Worm (Caenorhabditis elegans) whole organism, young adult: ENCODE results near the gene C37C3.10.
A peak's percentile ranks its signal among the peaks of the same experiment; 100 is the strongest.

Experiments used
- B0019.2 ChIP-seq: fragments of 200-800 bp; sonication (Bioruptor generic); conservative IDR thresholded peaks from 2 replicates; pipeline ENCODE4 v1.3.6; 2022; ENCODE audit warnings: missing genetic modification reagents, missing genetic modification characterization, missing compliant biosample characterization
- B0035.1 ChIP-seq: sonication (generic microtip); optimal IDR thresholded peaks from 2 replicates; lab custom pipeline; 2016; ENCODE audit warnings: missing genetic modification characterization, mild to moderate bottlenecking, missing compliant biosample characterization, missing genotype, missing genetic modification reagents
- B0261.1 ChIP-seq: sonication (generic microtip); optimal IDR thresholded peaks from 2 replicates; lab custom pipeline; 2016; ENCODE audit warnings: mild to moderate bottlenecking, missing genetic modification characterization, moderate library complexity, missing compliant biosample characterization
- F10E7.11 ChIP-seq: sonication (generic microtip); optimal IDR thresholded peaks from 2 replicates; lab custom pipeline; 2017; ENCODE audit warnings: mild to moderate bottlenecking, missing genetic modification characterization, moderate library complexity, missing compliant biosample characterization
- F23B12.7 ChIP-seq: sonication (generic microtip); optimal IDR thresholded peaks from 2 replicates; lab custom pipeline; 2017; ENCODE audit warnings: missing genetic modification characterization, mild to moderate bottlenecking, missing compliant biosample characterization, antibody characterized with exemption, moderate library complexity; ENCODE audit not compliant: insufficient read depth
- F33H1.4 ChIP-seq: fragments of 200-800 bp; sonication (Bioruptor generic); IDR thresholded peaks from 2 replicates; pipeline ENCODE4 v1.3.6; 2022; ENCODE audit warnings: missing genetic modification reagents, missing genetic modification characterization, missing compliant biosample characterization
- F37B4.10 ChIP-seq: fragments of 200-800 bp; sonication (Bioruptor generic); IDR thresholded peaks from 2 replicates; pipeline ENCODE4 v1.3.6; 2022; ENCODE audit warnings: missing genetic modification characterization, missing compliant biosample characterization
- F49E8.2 ChIP-seq: sonication (generic microtip); optimal IDR thresholded peaks from 3 replicates; lab custom pipeline; 2017; ENCODE audit warnings: missing genetic modification characterization, mild to moderate bottlenecking, missing compliant biosample characterization, antibody characterized with exemption, moderate library complexity; ENCODE audit not compliant: insufficient read depth
- F55B11.4 ChIP-seq: sonication (generic microtip); optimal IDR thresholded peaks from 2 replicates; lab custom pipeline; 2016; ENCODE audit warnings: missing compliant biosample characterization, missing genetic modification characterization, borderline replicate concordance; ENCODE audit not compliant: insufficient read depth
- F57C9.4 ChIP-seq: sonication (generic microtip); optimal IDR thresholded peaks from 2 replicates; lab custom pipeline; 2017; ENCODE audit warnings: mild to moderate bottlenecking, missing genetic modification characterization, missing compliant biosample characterization
- K11D2.4 ChIP-seq: fragments of 200-800 bp; sonication (Bioruptor generic); IDR thresholded peaks from 2 replicates; pipeline ENCODE4 v1.3.6; 2022; ENCODE audit warnings: missing genetic modification reagents, missing genetic modification characterization, missing compliant biosample characterization
- T07F8.4 ChIP-seq: sonication (generic microtip); optimal IDR thresholded peaks from 2 replicates; lab custom pipeline; 2016; ENCODE audit warnings: mild to moderate bottlenecking, missing genetic modification characterization, moderate library complexity, missing compliant biosample characterization
- Y67H2A.10 ChIP-seq: fragments of 200-800 bp; sonication (Bioruptor generic); conservative IDR thresholded peaks from 2 replicates; pipeline ENCODE4 v1.3.6; 2022; ENCODE audit warnings: missing genetic modification reagents, missing genetic modification characterization, missing compliant biosample characterization
- Y79H2A.3 ChIP-seq: fragments of 200-800 bp; sonication (Bioruptor generic); conservative IDR thresholded peaks from 2 replicates; pipeline ENCODE4 v1.3.6; 2022; ENCODE audit warnings: missing genetic modification reagents, missing genetic modification characterization, missing compliant biosample characterization
- ZK185.1 ChIP-seq: sonication (generic microtip); optimal IDR thresholded peaks from 2 replicates; lab custom pipeline; 2016; ENCODE audit warnings: mild to moderate bottlenecking, missing genetic modification characterization, missing compliant biosample characterization; ENCODE audit not compliant: poor library complexity, severe bottlenecking
- aptf-3 ChIP-seq: fragments of 200-800 bp; sonication (Bioruptor generic); IDR thresholded peaks from 2 replicates; pipeline ENCODE4 v1.3.6; 2022; ENCODE audit warnings: missing genetic modification characterization, missing compliant biosample characterization
- athp-1 ChIP-seq: sonication (generic microtip); optimal IDR thresholded peaks from 2 replicates; lab custom pipeline; 2017; ENCODE audit warnings: mild to moderate bottlenecking, missing genetic modification characterization, missing compliant biosample characterization
- attf-3 ChIP-seq: fragments of 200-800 bp; sonication (Bioruptor generic); conservative IDR thresholded peaks from 2 replicates; pipeline ENCODE4 v1.3.6; 2022; ENCODE audit warnings: missing genetic modification reagents, missing genetic modification characterization, missing compliant biosample characterization
- attf-5 ChIP-seq: fragments of 200-800 bp; sonication (Bioruptor generic); optimal IDR thresholded peaks from 2 replicates; lab custom pipeline; 2018; ENCODE audit warnings: mild to moderate bottlenecking, missing genetic modification characterization, missing compliant biosample characterization
- bed-2 ChIP-seq: fragments of 200-800 bp; sonication (Bioruptor generic); IDR thresholded peaks from 2 replicates; pipeline ENCODE4 v1.3.6; 2022; ENCODE audit warnings: missing genetic modification reagents, missing genetic modification characterization, missing compliant biosample characterization
- ceh-40 ChIP-seq: fragments of 200-800 bp; sonication (Bioruptor generic); IDR thresholded peaks from 2 replicates; pipeline ENCODE4 v1.3.6; 2022; ENCODE audit warnings: missing genetic modification characterization, missing compliant biosample characterization
- chd-7 ChIP-seq: sonication (generic microtip); optimal IDR thresholded peaks from 2 replicates; lab custom pipeline; 2016; ENCODE audit warnings: mild to moderate bottlenecking, missing genetic modification characterization, moderate library complexity, missing compliant biosample characterization
- dox-1 ChIP-seq: fragments of 200-800 bp; sonication (Bioruptor generic); IDR thresholded peaks from 2 replicates; pipeline ENCODE4 v1.3.6; 2022; ENCODE audit warnings: missing genetic modification reagents, missing genetic modification characterization, missing compliant biosample characterization
- egl-18 ChIP-seq: fragments of 200-800 bp; sonication (Bioruptor generic); IDR thresholded peaks from 2 replicates; pipeline ENCODE4 v1.3.6; 2022; ENCODE audit warnings: missing genetic modification reagents, missing genetic modification characterization, missing compliant biosample characterization
- egrh-3 ChIP-seq: fragments of 200-800 bp; sonication (Bioruptor generic); IDR thresholded peaks from 2 replicates; pipeline ENCODE4 v1.3.6; 2022; ENCODE audit warnings: missing genetic modification reagents, missing genetic modification characterization, missing compliant biosample characterization
- ekl-4 ChIP-seq: fragments of 200-800 bp; sonication (Bioruptor generic); IDR thresholded peaks from 2 replicates; pipeline ENCODE4 v1.3.6; 2022; ENCODE audit warnings: missing genetic modification reagents, missing genetic modification characterization, missing compliant biosample characterization
- ets-4 ChIP-seq: fragments of 200-800 bp; sonication (Bioruptor generic); optimal IDR thresholded peaks from 2 replicates; lab custom pipeline; 2018; ENCODE audit warnings: mild to moderate bottlenecking, missing genetic modification characterization, missing compliant biosample characterization
- him-1 ChIP-seq: sonication (generic microtip); optimal IDR thresholded peaks from 2 replicates; lab custom pipeline; 2016; ENCODE audit warnings: missing genotype, missing genetic modification reagents, missing genetic modification characterization, missing compliant biosample characterization
- hlh-26 ChIP-seq: fragments of 200-800 bp; sonication (Bioruptor generic); conservative IDR thresholded peaks from 2 replicates; pipeline ENCODE4 v1.3.6; 2022; ENCODE audit warnings: missing genetic modification reagents, missing genetic modification characterization, missing compliant biosample characterization
- hsf-1 ChIP-seq: fragments of 200-800 bp; sonication (Bioruptor generic); IDR thresholded peaks from 2 replicates; pipeline ENCODE4 v1.3.6; 2022; ENCODE audit warnings: missing genetic modification reagents, missing genetic modification characterization, missing compliant biosample characterization
- lag-1 ChIP-seq: fragments of 200-800 bp; sonication (Bioruptor generic); IDR thresholded peaks from 2 replicates; pipeline ENCODE4 v1.3.6; 2022; ENCODE audit warnings: missing genetic modification reagents, missing genetic modification characterization, missing compliant biosample characterization
- let-526 ChIP-seq: fragments of 200-800 bp; sonication (Bioruptor generic); IDR thresholded peaks from 2 replicates; pipeline ENCODE4 v1.3.6; 2022; ENCODE audit warnings: missing genetic modification reagents, missing genetic modification characterization, missing compliant biosample characterization
- lin-54 ChIP-seq: fragments of 200-800 bp; sonication (Bioruptor generic); optimal IDR thresholded peaks from 2 replicates; lab custom pipeline; 2018; ENCODE audit warnings: mild to moderate bottlenecking, missing genetic modification characterization, missing compliant biosample characterization
- madf-10 ChIP-seq: sonication (generic microtip); optimal IDR thresholded peaks from 2 replicates; lab custom pipeline; 2016; ENCODE audit warnings: mild to moderate bottlenecking, missing genetic modification characterization, missing compliant biosample characterization
- madf-3 ChIP-seq: fragments of 200-800 bp; sonication (Bioruptor generic); IDR thresholded peaks from 2 replicates; pipeline ENCODE4 v1.3.6; 2022; ENCODE audit warnings: missing genetic modification reagents, missing genetic modification characterization, missing compliant biosample characterization
- madf-6 ChIP-seq: fragments of 200-800 bp; sonication (Bioruptor generic); IDR thresholded peaks from 2 replicates; pipeline ENCODE4 v1.3.6; 2022; ENCODE audit warnings: missing genetic modification reagents, missing genetic modification characterization, missing compliant biosample characterization
- nfya-1 ChIP-seq: sonication (generic microtip); optimal IDR thresholded peaks from 2 replicates; lab custom pipeline; 2017; ENCODE audit warnings: antibody characterized with exemption, missing compliant biosample characterization, missing genetic modification characterization, borderline replicate concordance; ENCODE audit not compliant: insufficient read depth
- nhr-120 ChIP-seq: fragments of 200-800 bp; sonication (Bioruptor generic); IDR thresholded peaks from 2 replicates; pipeline ENCODE4 v1.3.6; 2022; ENCODE audit warnings: missing genetic modification characterization, missing compliant biosample characterization
- nhr-90 ChIP-seq: sonication (generic microtip); optimal IDR thresholded peaks from 2 replicates; lab custom pipeline; 2016; ENCODE audit warnings: missing genotype, mild to moderate bottlenecking, missing genetic modification characterization, missing compliant biosample characterization
- rcor-1 ChIP-seq: fragments of 200-800 bp; sonication (Bioruptor generic); IDR thresholded peaks from 2 replicates; pipeline ENCODE4 v1.3.6; 2022; ENCODE audit warnings: missing genetic modification reagents, missing genetic modification characterization, missing compliant biosample characterization
- rec-8 ChIP-seq, 2 experiments: sonication (generic microtip); optimal IDR thresholded peaks; 2 replicates each; lab custom pipeline; 2016; ENCODE audit warnings: mild to moderate bottlenecking in 2 of 2, missing genetic modification characterization in 2 of 2, missing genetic modification reagents in 2 of 2, missing genotype in 2 of 2, missing biosample characterization in 1 of 2, missing compliant biosample characterization in 1 of 2, moderate library complexity in 1 of 2
- repo-1 ChIP-seq: sonication (generic microtip); optimal IDR thresholded peaks from 2 replicates; lab custom pipeline; 2017; ENCODE audit warnings: mild to moderate bottlenecking, missing genetic modification characterization, missing compliant biosample characterization
- rpc-1 ChIP-seq, 2 experiments: fragments of 150-350 bp in 1 of 2; sonication (generic microtip) in 1 of 2; optimal IDR thresholded peaks; 2 replicates each; lab custom pipeline; 2014 to 2018; ENCODE audit warnings: missing biosample characterization in 1 of 2, missing genetic modification characterization in 1 of 2, missing genetic modification reagents in 1 of 2, missing genotype in 1 of 2
- sea-2 ChIP-seq: fragments of 200-800 bp; sonication (Bioruptor generic); IDR thresholded peaks from 2 replicates; pipeline ENCODE4 v1.3.6; 2022; ENCODE audit warnings: missing genetic modification characterization, missing compliant biosample characterization
- somi-1 ChIP-seq: fragments of 200-800 bp; sonication (Bioruptor generic); optimal IDR thresholded peaks from 2 replicates; lab custom pipeline; 2018; ENCODE audit warnings: mild to moderate bottlenecking, missing genetic modification characterization, missing compliant biosample characterization
- zim-3 ChIP-seq: sonication (generic microtip); optimal IDR thresholded peaks from 2 replicates; lab custom pipeline; 2017; ENCODE audit warnings: mild to moderate bottlenecking, missing genetic modification characterization, moderate library complexity, missing compliant biosample characterization
- ztf-22 ChIP-seq: fragments of 200-800 bp; sonication (Bioruptor generic); optimal IDR thresholded peaks from 2 replicates; lab custom pipeline; 2018; ENCODE audit warnings: mild to moderate bottlenecking, missing genetic modification characterization, moderate library complexity, missing compliant biosample characterization
- ztf-25 ChIP-seq: fragments of 200-800 bp; sonication (Bioruptor generic); IDR thresholded peaks from 2 replicates; pipeline ENCODE4 v1.3.6; 2022; ENCODE audit warnings: missing genetic modification reagents, missing genetic modification characterization, missing compliant biosample characterization

Gene C37C3.10

DNA sequence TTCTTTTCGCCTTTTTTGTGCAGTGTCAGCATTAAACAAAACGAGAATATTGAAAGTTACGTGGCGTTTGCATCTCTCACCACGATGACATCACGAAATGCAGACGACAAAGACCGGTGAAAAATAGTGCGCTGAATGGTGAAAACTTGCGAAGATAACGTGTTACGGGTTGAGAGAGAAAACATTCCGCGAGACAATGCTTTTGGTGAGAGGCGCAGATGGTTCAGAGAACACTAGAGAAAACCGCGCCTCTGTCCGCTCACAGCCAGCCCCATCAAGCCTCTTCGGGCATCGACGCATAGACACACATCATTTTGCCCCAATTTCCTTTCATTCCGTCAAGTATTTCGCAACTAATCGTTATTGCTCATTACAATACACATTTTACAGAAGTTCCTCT, 8.3 kb downstream of the C37C3.10 start, which contains the start of the genes C37C3.9 and C37C3.18 (continued):
- no peak for TF ChIP-seq F10E7.11 (tag; lab: Kevin White, UChicago)
- no peak for TF ChIP-seq madf-10 (tag; lab: Kevin White, UChicago)
- peak; percentile 16 for TF ChIP-seq ztf-22
- TF ChIP-seq rpc-1 (optimal IDR thresholded peaks at IDR 0.05; lab: Kevin White, UChicago) = no peak
- TF ChIP-seq rpc-1 (tag; optimal IDR thresholded peaks at IDR 0.05; lab: Kevin White, UChicago) = no peak
- no peak for TF ChIP-seq F55B11.4 (tag; lab: Kevin White, UChicago)
- no peak for TF ChIP-seq attf-3 (GFP tag; lab: Robert Waterston, UW)
- peak; percentile 5; the same call in 1 of the 2 replicates for TF ChIP-seq madf-6 (GFP tag; lab: Robert Waterston, UW)
- TF ChIP-seq nhr-120 (GFP tag; lab: Robert Waterston, UW) = no peak
- TF ChIP-seq egrh-3 (GFP tag; lab: Robert Waterston, UW) = 0 out of 2 replicates have a peak, but pooled peaks have one; percentile 27
- TF ChIP-seq Y79H2A.3 (GFP tag; lab: Robert Waterston, UW) = no peak
- peak; percentile 38; the same call in 1 of the 2 replicates for TF ChIP-seq K11D2.4 (GFP tag; lab: Robert Waterston, UW)
- TF ChIP-seq ceh-40 = no peak
- TF ChIP-seq B0261.1 (tag; lab: Kevin White, UChicago) = no peak
- TF ChIP-seq somi-1 (GFP tag; lab: Kevin White, UChicago) = peak; percentile 50
- TF ChIP-seq T07F8.4 (tag; lab: Kevin White, UChicago) = no peak
- no peak for TF ChIP-seq athp-1 (tag; lab: Kevin White, UChicago)
- no peak for TF ChIP-seq Y67H2A.10
- peak; percentile 50 for TF ChIP-seq repo-1
- TF ChIP-seq zim-3 = no peak
- no peak for TF ChIP-seq rcor-1 (GFP tag; lab: Robert Waterston, UW)
- no peak for TF ChIP-seq rec-8 (tag; optimal IDR thresholded peaks at IDR 0.05; lab: Kevin White, UChicago)
- TF ChIP-seq egl-18 (GFP tag; lab: Robert Waterston, UW) = no peak
- peak; percentile 12 for TF ChIP-seq ZK185.1
- no peak for TF ChIP-seq bed-2 (GFP tag; lab: Robert Waterston, UW)
- peak; percentile 50; the same call in 1 of the 2 replicates for TF ChIP-seq let-526 (GFP tag; lab: Robert Waterston, UW)
- TF ChIP-seq nfya-1 (tag; lab: Kevin White, UChicago) = no peak
- TF ChIP-seq madf-3 = no peak
- peak; percentile 33 for TF ChIP-seq lin-54 (GFP tag; lab: Kevin White, UChicago)
- peak; percentile 65 for TF ChIP-seq attf-5 (GFP tag; lab: Kevin White, UChicago)
- no peak for TF ChIP-seq lag-1
- no peak for TF ChIP-seq B0035.1
- TF ChIP-seq hsf-1 (GFP tag; lab: Robert Waterston, UW) = 0 out of 2 replicates have a peak, but pooled peaks have one; percentile 32
- peak; percentile 41 for TF ChIP-seq chd-7
- no peak for TF ChIP-seq him-1 (tag; lab: Kevin White, UChicago)
- TF ChIP-seq F23B12.7 (tag; lab: Kevin White, UChicago) = no peak
- TF ChIP-seq dox-1 (GFP tag; lab: Robert Waterston, UW) = peak; percentile 82
- TF ChIP-seq ets-4 (GFP tag; lab: Kevin White, UChicago) = peak; percentile 21
- TF ChIP-seq nhr-90 (tag; lab: Kevin White, UChicago) = no peak
- TF ChIP-seq F33H1.4 (GFP tag; lab: Robert Waterston, UW) = no peak
- TF ChIP-seq B0019.2 (GFP tag; lab: Robert Waterston, UW) = no peak
- no peak for TF ChIP-seq F57C9.4 (tag; lab: Kevin White, UChicago)
- peak; percentile 74; the same call in 1 of the 2 replicates for TF ChIP-seq ekl-4 (GFP tag; lab: Robert Waterston, UW)
- TF ChIP-seq sea-2 = no peak
- no peak for TF ChIP-seq F49E8.2 (tag; lab: Kevin White, UChicago)
- TF ChIP-seq F37B4.10 (GFP tag; lab: Robert Waterston, UW) = no peak
- no peak for TF ChIP-seq ztf-25
- TF ChIP-seq hlh-26 (GFP tag; lab: Robert Waterston, UW) = no peak
- no peak for TF ChIP-seq aptf-3
